Worm (Caenorhabditis elegans) whole organism, L1 larva: ENCODE measurements around the gene famh-136.

Experiments used
- Y116A8C.19 ChIP-seq: sonication (generic microtip); optimal IDR thresholded peaks from 2 replicates; lab custom pipeline; 2016; ENCODE audit warnings: missing compliant biosample characterization, missing genetic modification characterization, borderline replicate concordance
- ama-1 ChIP-seq: fragments of 150-350 bp; optimal IDR thresholded peaks from 2 replicates; lab custom pipeline; 2014
- grh-1 ChIP-seq: fragments of 200-800 bp; sonication (Bioruptor generic); IDR thresholded peaks from 2 replicates; pipeline ENCODE4 v1.3.6; 2022; ENCODE audit warnings: missing genetic modification reagents, missing genetic modification characterization, missing compliant biosample characterization
- lin-13 ChIP-seq: fragments of 150-350 bp; optimal IDR thresholded peaks from 2 replicates; lab custom pipeline; 2014; ENCODE audit warnings: missing biosample characterization, missing genetic modification reagents, missing genetic modification characterization
- mdl-1 ChIP-seq, 2 experiments: fragments of 150-350 bp; optimal IDR thresholded peaks; 2 replicates each; lab custom pipeline; 2014 to 2017; ENCODE audit warnings: missing biosample characterization in 2 of 2, missing genetic modification characterization in 2 of 2, inconsistent platforms in 1 of 2
- nhr-77 ChIP-seq: fragments of 150-350 bp; optimal IDR thresholded peaks from 2 replicates; lab custom pipeline; 2014; ENCODE audit warnings: missing biosample characterization, missing genetic modification characterization
- nhr-85 ChIP-seq: sonication (generic microtip); peaks from one replicate; lab custom pipeline; 2016; ENCODE audit warnings: missing genetic modification characterization, inconsistent platforms, missing compliant biosample characterization
- snpc-4 ChIP-seq: fragments of 150-350 bp; optimal IDR thresholded peaks from 2 replicates; lab custom pipeline; 2014; ENCODE audit warnings: missing biosample characterization, missing genetic modification characterization
- swsn-7 ChIP-seq: sonication (generic microtip); optimal IDR thresholded peaks from 2 replicates; lab custom pipeline; 2016; ENCODE audit warnings: missing genetic modification characterization, missing compliant biosample characterization

ce11 chrIII:8917879-8918381, 30.4 kb downstream of the famh-136 start, which contains the start of gene cdc-25.3:
- no peak for TF ChIP-seq grh-1 (GFP tag; lab: Robert Waterston, UW)
- no peak for TF ChIP-seq Y116A8C.19 (tag; lab: Kevin White, UChicago)
- TF ChIP-seq mdl-1 (tag; optimal IDR thresholded peaks at IDR 0.05; lab: Kevin White, UChicago) = no peak
- no peak for TF ChIP-seq ama-1 (lab: Kevin White, UChicago)
- TF ChIP-seq lin-13 (GFP tag; lab: Kevin White, UChicago) = no peak
- TF ChIP-seq nhr-77 = no peak
- no peak for TF ChIP-seq swsn-7 (tag; lab: Kevin White, UChicago)
- no peak for TF ChIP-seq nhr-85 (tag; lab: Kevin White, UChicago)
- TF ChIP-seq snpc-4 = no peak
